Worm (Caenorhabditis elegans) whole organism, L1 larva: ENCODE data around the gene str-93.

Experiments
- aha-1 ChIP-seq: fragments of 150-350 bp; optimal IDR thresholded peaks from 2 replicates; lab custom pipeline; 2014; ENCODE audit warnings: missing biosample characterization, missing genetic modification characterization
- mdl-1 ChIP-seq, 2 experiments: fragments of 150-350 bp; optimal IDR thresholded peaks; 2 replicates each; lab custom pipeline; 2014 to 2017; ENCODE audit warnings: missing biosample characterization in 2 of 2, missing genetic modification characterization in 2 of 2, inconsistent platforms in 1 of 2
- mep-1 ChIP-seq: fragments of 150-350 bp; optimal IDR thresholded peaks from 2 replicates; lab custom pipeline; 2014; ENCODE audit warnings: missing biosample characterization, missing genetic modification characterization
- nhr-12 ChIP-seq: sonication (generic microtip); optimal IDR thresholded peaks from 2 replicates; lab custom pipeline; 2017; ENCODE audit warnings: missing biosample characterization, missing genetic modification characterization
- unc-62 ChIP-seq: fragments of 150-350 bp; optimal IDR thresholded peaks from 2 replicates; lab custom pipeline; 2014; ENCODE audit warnings: missing biosample characterization, missing genetic modification reagents, missing genetic modification characterization
- ztf-11 ChIP-seq, 2 experiments: sonication (generic microtip); optimal IDR thresholded peaks; 2 replicates each; lab custom pipeline; 2016 to 2017; ENCODE audit warnings: missing genetic modification characterization in 2 of 2, missing biosample characterization in 1 of 2, missing compliant biosample characterization in 1 of 2

DNA sequence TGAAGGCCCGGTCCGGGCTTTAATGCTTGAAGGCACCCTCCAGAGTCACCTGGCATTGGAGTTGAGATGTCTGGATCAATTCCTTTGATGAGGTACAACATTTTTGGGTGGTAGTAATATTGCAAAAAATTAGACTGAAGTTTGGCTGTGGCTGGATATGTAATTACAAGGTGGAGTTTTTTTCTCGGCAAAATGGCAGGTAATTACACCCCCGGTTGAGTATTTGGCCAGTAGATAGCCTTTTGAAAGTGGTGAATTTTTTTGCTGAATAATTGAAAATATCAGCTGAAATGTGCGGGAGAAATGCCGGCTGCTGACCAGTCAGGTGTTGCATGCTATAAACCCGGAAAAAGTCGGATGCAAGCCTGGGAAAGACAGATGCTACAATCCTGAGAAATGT is 25.9 kb upstream of the str-93 start, which contains the start of gene Y26G10.4:
- TF ChIP-seq aha-1 (tag; lab: Kevin White, UChicago) = no peak
- TF ChIP-seq mep-1 (tag; lab: Kevin White, UChicago) = no peak
- TF ChIP-seq unc-62 (GFP tag; lab: Kevin White, UChicago) = no peak
- no peak for TF ChIP-seq mdl-1 (tag; optimal IDR thresholded peaks at IDR 0.05; lab: Kevin White, UChicago)
- no peak for TF ChIP-seq nhr-12 (tag; lab: Kevin White, UChicago)
- TF ChIP-seq ztf-11 (tag; optimal IDR thresholded peaks at IDR 0.05; lab: Kevin White, UChicago) = no peak
